Fruit fly (Drosophila melanogaster) whole organism, wandering third instar larva: ENCODE data around the gene TORIP.

Source experiments
- Abd-B ChIP-seq: fragments of >200 bp; optimal IDR thresholded peaks from 2 replicates; lab custom pipeline; 2017; ENCODE audit warnings: missing biosample characterization, missing genetic modification characterization
- CG32264 ChIP-seq: fragments of 200-800 bp; sonication (Bioruptor generic); optimal IDR thresholded peaks from 2 replicates; lab custom pipeline; 2016; ENCODE audit warnings: missing biosample characterization, missing genetic modification characterization
- CG9705 ChIP-seq: fragments of 200-800 bp; sonication (Bioruptor generic); optimal IDR thresholded peaks from 2 replicates; lab custom pipeline; 2018; ENCODE audit warnings: missing biosample characterization, mild to moderate bottlenecking, missing genetic modification characterization
- CrebA ChIP-seq: fragments of 200-800 bp; sonication (Bioruptor generic); optimal IDR thresholded peaks from 2 replicates; lab custom pipeline; 2016; ENCODE audit warnings: missing biosample characterization, mild to moderate bottlenecking, missing genetic modification characterization, borderline replicate concordance
- Dfd ChIP-seq: fragments of >200 bp; optimal IDR thresholded peaks from 2 replicates; lab custom pipeline; 2017; ENCODE audit warnings: missing biosample characterization, missing genetic modification characterization
- Dif ChIP-seq: fragments of 200-275, 200-300 bp; sonication (Bioruptor generic); optimal IDR thresholded peaks from 2 replicates; lab custom pipeline; 2018; ENCODE audit warnings: missing biosample characterization, missing genetic modification characterization; ENCODE audit not compliant: partially characterized antibody
- GATAd ChIP-seq: sonication (Bioruptor generic); optimal IDR thresholded peaks from 2 replicates; lab custom pipeline; 2016; ENCODE audit warnings: missing biosample characterization, missing genetic modification characterization
- HLH106 ChIP-seq: fragments of 200-800 bp; optimal IDR thresholded peaks from 3 replicates; lab custom pipeline; 2019; ENCODE audit warnings: missing biosample characterization, mild to moderate bottlenecking, missing genetic modification characterization, moderate library complexity
- Hr78 ChIP-seq: fragments of >200 bp; optimal IDR thresholded peaks from 2 replicates; lab custom pipeline; 2017; ENCODE audit warnings: missing biosample characterization, missing genetic modification characterization
- Hr83 ChIP-seq: fragments of 200-300 bp; sonication (Bioruptor generic); optimal IDR thresholded peaks from 2 replicates; lab custom pipeline; 2016; ENCODE audit warnings: missing biosample characterization, mild to moderate bottlenecking, missing genetic modification characterization, moderate library complexity; ENCODE audit not compliant: poor library complexity, severe bottlenecking
- Jra ChIP-seq: sonication (Bioruptor generic); optimal IDR thresholded peaks from 2 replicates; lab custom pipeline; 2016; ENCODE audit warnings: missing biosample characterization, missing genetic modification characterization
- Mio ChIP-seq: sonication (Bioruptor generic); optimal IDR thresholded peaks from 2 replicates; lab custom pipeline; 2016; ENCODE audit warnings: missing biosample characterization, missing genetic modification characterization
- Myc ChIP-seq: fragments of >200 bp; optimal IDR thresholded peaks from 2 replicates; lab custom pipeline; 2017
- N ChIP-seq: fragments of >200 bp; optimal IDR thresholded peaks from 2 replicates; lab custom pipeline; 2018; ENCODE audit warnings: missing biosample characterization, missing external identifiers, missing genetic modification characterization
- OdsH ChIP-seq: fragments of 200-800 bp; sonication (Bioruptor generic); optimal IDR thresholded peaks from 2 replicates; lab custom pipeline; 2016; ENCODE audit warnings: missing biosample characterization, mild to moderate bottlenecking, missing genetic modification characterization
- Rel ChIP-seq, 2 experiments: fragments of 200-800 bp; sonication (Bioruptor generic) in 1 of 2; optimal IDR thresholded peaks; 2 replicates in 1 of 2; 3 replicates in 1 of 2; lab custom pipeline; 2016 to 2019; ENCODE audit warnings: mild to moderate bottlenecking in 2 of 2, missing biosample characterization in 2 of 2, missing genetic modification characterization in 2 of 2, moderate library complexity in 1 of 2
- Sp1 ChIP-seq: fragments of 200-800 bp; sonication (Bioruptor generic); optimal IDR thresholded peaks from 3 replicates; lab custom pipeline; 2019; ENCODE audit warnings: missing biosample characterization, mild to moderate bottlenecking, missing genetic modification characterization, moderate library complexity
- Vsx2 ChIP-seq: fragments of 200-300, 225-300 bp; sonication (Bioruptor generic); optimal IDR thresholded peaks from 2 replicates; lab custom pipeline; 2018; ENCODE audit warnings: missing biosample characterization, missing genetic modification characterization; ENCODE audit not compliant: partially characterized antibody
- brk ChIP-seq: fragments of 200-800 bp; sonication (Bioruptor generic); optimal IDR thresholded peaks from 2 replicates; lab custom pipeline; 2016; ENCODE audit warnings: missing biosample characterization, mild to moderate bottlenecking, missing genetic modification characterization
- dl ChIP-seq, 2 experiments: fragments of 175-275, 200-275 bp in 1 of 2; fragments of 200-275 bp in 1 of 2; sonication (Bioruptor generic); optimal IDR thresholded peaks; lab custom pipeline; 2018; ENCODE audit warnings: mild to moderate bottlenecking in 2 of 2, missing biosample characterization in 2 of 2, missing genetic modification characterization in 2 of 2, moderate library complexity in 2 of 2; ENCODE audit not compliant: partially characterized antibody in 2 of 2, insufficient read depth in 1 of 2
- dmrt93B ChIP-seq: fragments of 200-800 bp; sonication (Bioruptor generic); optimal IDR thresholded peaks from 2 replicates; lab custom pipeline; 2018; ENCODE audit warnings: missing biosample characterization, mild to moderate bottlenecking, missing genetic modification characterization
- dsf ChIP-seq: sonication (Bioruptor generic); optimal IDR thresholded peaks from 2 replicates; lab custom pipeline; 2016; ENCODE audit warnings: missing biosample characterization, missing genetic modification characterization, borderline replicate concordance
- ey ChIP-seq: fragments of 200-800 bp; sonication (Bioruptor generic); optimal IDR thresholded peaks from 2 replicates; lab custom pipeline; 2016; ENCODE audit warnings: missing biosample characterization, missing genetic modification characterization
- foxo ChIP-seq, 2 experiments: fragments of 200-800 bp; sonication (Bioruptor generic); optimal IDR thresholded peaks; 2 replicates in 1 of 2; 3 replicates in 1 of 2; lab custom pipeline; 2016 to 2017; ENCODE audit warnings: missing biosample characterization in 2 of 2, missing genetic modification characterization in 2 of 2
- fru ChIP-seq: fragments of 200-800 bp; sonication (Bioruptor generic); optimal IDR thresholded peaks from 3 replicates; lab custom pipeline; 2016; ENCODE audit warnings: missing biosample characterization, mild to moderate bottlenecking, missing genetic modification characterization
- h ChIP-seq: fragments of 200-800 bp; sonication (Bioruptor generic); optimal IDR thresholded peaks from 3 replicates; lab custom pipeline; 2016; ENCODE audit warnings: missing biosample characterization, mild to moderate bottlenecking, missing genetic modification characterization
- jim ChIP-seq: fragments of 175-275, 200-325 bp; sonication (Bioruptor generic); optimal IDR thresholded peaks from 2 replicates; lab custom pipeline; 2016; ENCODE audit warnings: missing biosample characterization, mild to moderate bottlenecking, missing genetic modification characterization
- lola ChIP-seq: fragments of >200 bp; optimal IDR thresholded peaks from 2 replicates; lab custom pipeline; 2017; ENCODE audit warnings: missing biosample characterization, missing genetic modification characterization
- pan ChIP-seq: fragments of >200 bp; optimal IDR thresholded peaks from 2 replicates; lab custom pipeline; 2017
- psq ChIP-seq: fragments of 200-800 bp; sonication (Bioruptor generic); optimal IDR thresholded peaks from 3 replicates; lab custom pipeline; 2017; ENCODE audit warnings: missing biosample characterization, mild to moderate bottlenecking, missing genetic modification characterization, moderate library complexity
- rgr ChIP-seq: fragments of 200-800 bp; sonication (Bioruptor generic); optimal IDR thresholded peaks from 3 replicates; lab custom pipeline; 2016; ENCODE audit warnings: missing biosample characterization, mild to moderate bottlenecking, missing genetic modification characterization
- sage ChIP-seq: fragments of 200-800 bp; sonication (Bioruptor generic); optimal IDR thresholded peaks from 2 replicates; lab custom pipeline; 2016; ENCODE audit warnings: missing biosample characterization, mild to moderate bottlenecking, missing genetic modification characterization
- sv ChIP-seq: fragments of 200-800 bp; sonication (Bioruptor generic); optimal IDR thresholded peaks from 3 replicates; lab custom pipeline; 2016; ENCODE audit warnings: missing biosample characterization, missing genetic modification characterization
- tai ChIP-seq: sonication (Bioruptor generic); optimal IDR thresholded peaks from 2 replicates; lab custom pipeline; 2016; ENCODE audit warnings: missing biosample characterization, missing genetic modification characterization
- usp ChIP-seq: fragments of >200 bp; optimal IDR thresholded peaks from 2 replicates; lab custom pipeline; 2017; ENCODE audit warnings: missing biosample characterization, missing genetic modification characterization
- woc ChIP-seq: sonication (Bioruptor generic); optimal IDR thresholded peaks from 2 replicates; lab custom pipeline; 2016; ENCODE audit warnings: missing biosample characterization, mild to moderate bottlenecking, missing genetic modification characterization

TORIP gene

dm6 chr3L:19805895-19806294 is 1.0 kb upstream of the TORIP start, which contains the start of gene CG34116:
CG34116 (minus strand) TSS chr3L:19806036.
- TF ChIP-seq dmrt93B (GFP tag; lab: Kevin White, UChicago), result no peak

- no peak for TF ChIP-seq Dif (GFP tag; lab: Kevin White, UChicago)
- no peak for TF ChIP-seq Vsx2
- TF ChIP-seq sv (GFP tag; lab: Kevin White, UChicago), result no peak
- no peak for TF ChIP-seq Rel (GFP tag; optimal IDR thresholded peaks at IDR 0.05; lab: Kevin White, UChicago)
- TF ChIP-seq Rel (tag; optimal IDR thresholded peaks at IDR 0.05; lab: Kevin White, UChicago), result no peak
- TF ChIP-seq pan (lab: Kevin White, UChicago), result no peak
- no peak for TF ChIP-seq dl (GFP tag; optimal IDR thresholded peaks at IDR 0.05; lab: Kevin White, UChicago; ENCODE audit: insufficient read depth in 1 of 2, partially characterized antibody in 2 of 2)
- TF ChIP-seq sage (GFP tag; lab: Kevin White, UChicago), result no peak
- no peak for TF ChIP-seq Jra (GFP tag; lab: Kevin White, UChicago)
- TF ChIP-seq dsf (GFP tag; lab: Kevin White, UChicago), result no peak
- no peak for TF ChIP-seq HLH106
- TF ChIP-seq ey, result no peak
- TF ChIP-seq rgr, result no peak
- no peak for TF ChIP-seq Hr83 (GFP tag; lab: Kevin White, UChicago)
- no peak for TF ChIP-seq brk (GFP tag; lab: Kevin White, UChicago)
- TF ChIP-seq Dfd (GFP tag; lab: Kevin White, UChicago), result no peak
- TF ChIP-seq fru (GFP tag; lab: Kevin White, UChicago), result no peak
- no peak for TF ChIP-seq usp (GFP tag; lab: Kevin White, UChicago)
- no peak for TF ChIP-seq jim
- TF ChIP-seq tai, result no peak
- TF ChIP-seq Mio, result no peak
Measured at dm6 chr3L:19801105-19801504, 3.8 kb downstream of the TORIP start, which contains the start of gene CG14102. CG14102 (minus strand) TSS chr3L:19801291.

dm6 chr3L:19798978-19799377 is 5.9 kb downstream of the TORIP start, which contains the start of gene Ir76a:
Ir76a (plus strand) TSS chr3L:19799278.
- TF ChIP-seq lola (GFP tag; lab: Kevin White, UChicago) (no peak), rgr (no peak), GATAd (GFP tag; lab: Kevin White, UChicago) (no peak), brk (GFP tag; lab: Kevin White, UChicago) (no peak), Rel (GFP tag; optimal IDR thresholded peaks at IDR 0.05; lab: Kevin White, UChicago) (no peak), Rel (tag; optimal IDR thresholded peaks at IDR 0.05; lab: Kevin White, UChicago) (no peak), Dif (GFP tag; lab: Kevin White, UChicago) (no peak), Jra (GFP tag; lab: Kevin White, UChicago) (no peak), Mio (no peak), woc (GFP tag; lab: Kevin White, UChicago) (no peak), usp (GFP tag; lab: Kevin White, UChicago) (no peak), tai (no peak), Hr78 (GFP tag; lab: Kevin White, UChicago) (no peak), h (GFP tag; lab: Kevin White, UChicago) (no peak), fru (GFP tag; lab: Kevin White, UChicago) (no peak), Abd-B (GFP tag; lab: Kevin White, UChicago) (no peak), dmrt93B (GFP tag; lab: Kevin White, UChicago) (no peak), Vsx2 (no peak), HLH106 (no peak), CG32264 (GFP tag; lab: Kevin White, UChicago) (no peak)

- TF ChIP-seq Rel (GFP tag; optimal IDR thresholded peaks at IDR 0.05; lab: Kevin White, UChicago) (peak; percentile 51), Rel (tag; optimal IDR thresholded peaks at IDR 0.05; lab: Kevin White, UChicago) (peak; percentile 35), Sp1 (GFP tag; lab: Kevin White, UChicago) (peak; percentile 89), tai (no peak), Abd-B (GFP tag; lab: Kevin White, UChicago) (no peak), dsf (GFP tag; lab: Kevin White, UChicago) (peak; percentile 33), dl (GFP tag; optimal IDR thresholded peaks at IDR 0.05; lab: Kevin White, UChicago; ENCODE audit: insufficient read depth in 1 of 2, partially characterized antibody in 2 of 2) (no peak), HLH106 (peak; percentile 95), GATAd (GFP tag; lab: Kevin White, UChicago) (no peak), Mio (no peak), rgr (peak; percentile 82), ey (peak; percentile 83), woc (GFP tag; lab: Kevin White, UChicago) (peak; percentile 89), CG9705 (GFP tag; lab: Kevin White, UChicago) (peak; percentile 71), dmrt93B (GFP tag; lab: Kevin White, UChicago) (no peak), CG32264 (GFP tag; lab: Kevin White, UChicago) (peak; percentile 80), Myc (lab: Kevin White, UChicago) (no peak), N (GFP tag; lab: Kevin White, UChicago) (peak; percentile 55), psq (GFP tag; lab: Kevin White, UChicago) (peak; percentile 78), sage (GFP tag; lab: Kevin White, UChicago) (peak; percentile 66), Hr83 (GFP tag; lab: Kevin White, UChicago) (peak; percentile 84), Jra (GFP tag; lab: Kevin White, UChicago) (peak; percentile 72), foxo (GFP tag; optimal IDR thresholded peaks at IDR 0.05; lab: Kevin White, UChicago) (peak; percentile 21 to 91), CrebA (GFP tag; lab: Kevin White, UChicago) (no peak), Dfd (GFP tag; lab: Kevin White, UChicago) (no peak), fru (GFP tag; lab: Kevin White, UChicago) (peak; percentile 81), sv (GFP tag; lab: Kevin White, UChicago) (peak; percentile 83), h (GFP tag; lab: Kevin White, UChicago) (peak; percentile 86), OdsH (peak; percentile 90), Dif (GFP tag; lab: Kevin White, UChicago) (peak; percentile 15)
Measured at dm6 chr3L:19794203-19794802, 10.6 kb downstream of the TORIP start.
